Fruit fly (Drosophila melanogaster): ENCODE measurements around the gene CG33286.

DNA sequence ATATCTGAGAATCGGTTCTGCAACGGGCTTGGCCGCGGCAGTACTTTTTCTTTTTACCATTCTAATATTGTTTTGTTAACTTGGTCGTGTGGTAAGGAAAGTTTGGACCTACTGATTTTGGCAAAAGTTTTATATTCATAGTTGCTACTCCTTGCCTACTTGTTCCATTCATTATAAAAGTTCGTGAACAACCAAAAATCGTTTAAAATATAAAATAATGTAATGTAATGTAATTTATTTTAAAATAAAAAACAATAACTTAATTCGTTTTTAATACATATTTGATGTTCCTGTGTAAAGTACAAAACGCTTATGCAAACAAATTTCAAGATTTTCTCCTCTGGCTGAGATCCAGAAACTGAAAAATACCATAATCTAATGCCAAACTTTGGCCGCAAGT lies at the start of gene CG33286:
- TF ChIP-seq CTCF (optimal IDR thresholded peaks at IDR 0.05) (no peak), CG8478 (optimal IDR thresholded peaks at IDR 0.05) (no peak)
